Worm (Caenorhabditis elegans): ENCODE results near the gene dpy-27.
A peak's percentile ranks its signal among the peaks of the same experiment; 100 is the strongest.

dpy-27 gene

DNA sequence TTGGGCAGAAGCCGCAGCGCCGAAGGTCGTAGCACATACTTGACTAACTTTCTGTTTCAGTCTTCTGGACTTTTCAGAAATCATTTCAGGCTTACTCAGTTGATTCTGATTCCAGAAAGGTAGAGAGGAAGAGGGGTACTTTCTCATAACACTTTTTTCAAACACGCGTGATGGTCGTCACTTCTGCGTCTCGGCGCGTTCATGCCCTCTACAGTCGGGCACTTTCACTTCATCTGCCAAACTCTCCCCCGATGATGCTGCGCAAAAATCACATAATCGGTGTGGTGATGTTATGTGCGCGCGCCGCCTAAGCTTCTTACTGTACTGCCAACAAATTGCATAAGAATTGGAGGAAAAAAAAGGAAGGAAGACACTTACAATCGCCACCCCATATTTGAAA, 11.9 kb downstream of the dpy-27 start:
- no peak for TF ChIP-seq F55B11.4 (tag; optimal IDR thresholded peaks at IDR 0.05; ENCODE audit: borderline replicate concordance, insufficient read depth)
- TF ChIP-seq sdz-38 (tag; optimal IDR thresholded peaks at IDR 0.05) = no peak
- no peak for TF ChIP-seq chd-7 (tag; optimal IDR thresholded peaks at IDR 0.05)
- no peak for TF ChIP-seq egrh-3 (GFP tag; IDR thresholded peaks at IDR 0.05)
- TF ChIP-seq F57A8.1 (GFP tag; optimal IDR thresholded peaks at IDR 0.05) = no peak
- no peak for TF ChIP-seq dpff-1 (tag; optimal IDR thresholded peaks at IDR 0.05)
- TF ChIP-seq madf-3 (GFP tag; IDR thresholded peaks at IDR 0.05) = no peak
- TF ChIP-seq rec-8 (tag; optimal IDR thresholded peaks at IDR 0.05) = no peak
- TF ChIP-seq madf-10 (tag; optimal IDR thresholded peaks at IDR 0.05) = no peak
- TF ChIP-seq ccch-3 (GFP tag; optimal IDR thresholded peaks at IDR 0.05) = no peak
- no peak for TF ChIP-seq hlh-26 (GFP tag; conservative IDR thresholded peaks at IDR 0.05)
- no peak for TF ChIP-seq C17E4.6 (GFP tag; IDR thresholded peaks at IDR 0.05)
- TF ChIP-seq lin-54 (GFP tag; optimal IDR thresholded peaks at IDR 0.05) = no peak
- no peak for TF ChIP-seq lin-26 (GFP tag; IDR thresholded peaks at IDR 0.05)
- no peak for TF ChIP-seq dpl-1 (GFP tag; optimal IDR thresholded peaks at IDR 0.05)

ce11 chrIII:3806883-3807282, 12.6 kb downstream of the dpy-27 start:
- TF ChIP-seq ceh-27 (GFP tag; optimal IDR thresholded peaks at IDR 0.05) = no peak
- TF ChIP-seq nfyb-1 (GFP tag; IDR thresholded peaks at IDR 0.05) = no peak
- TF ChIP-seq ekl-4 (GFP tag; IDR thresholded peaks at IDR 0.05) = no peak
- TF ChIP-seq chd-7 (tag; optimal IDR thresholded peaks at IDR 0.05) = no peak
- TF ChIP-seq dox-1 (GFP tag; IDR thresholded peaks at IDR 0.05) = no peak
- no peak for TF ChIP-seq madf-3 (GFP tag; IDR thresholded peaks at IDR 0.05)
- TF ChIP-seq T26A5.8 (tag; optimal IDR thresholded peaks at IDR 0.05) = no peak

DNA sequence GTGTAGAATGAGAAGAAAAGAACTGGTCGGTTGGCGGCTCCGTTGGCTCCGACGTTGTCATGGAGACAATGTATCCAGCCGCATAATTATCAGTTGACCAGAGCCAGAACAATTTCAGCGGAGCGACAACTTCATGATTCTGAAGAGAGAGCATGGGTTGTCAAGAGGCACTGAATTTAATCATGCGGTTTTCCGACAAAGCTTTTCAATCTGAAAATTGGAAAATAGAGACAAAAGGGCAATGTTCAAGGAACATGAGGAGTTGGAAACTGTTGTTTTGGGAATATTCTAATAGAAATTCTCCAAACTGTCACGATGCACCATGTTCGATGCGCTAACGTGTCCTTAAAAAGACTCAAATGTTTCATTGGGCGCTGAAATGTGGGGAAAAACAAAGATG, 15.1 kb downstream of the dpy-27 start, which contains the start of gene xbx-5:
Gene xbx-5, minus strand, starts transcription at position 56 of the 400 bp plus-strand sequence.
- TF ChIP-seq nhr-90 (tag; optimal IDR thresholded peaks at IDR 0.05) (no peak), cebp-2 (GFP tag; IDR thresholded peaks at IDR 0.05) (no peak), cebp-1 (GFP tag; IDR thresholded peaks at IDR 0.05) (0 out of 2 replicates have a peak, but pooled peaks have one; percentile 16), cebp-1 (tag; optimal IDR thresholded peaks at IDR 0.05) (no peak), attf-6 (GFP tag; IDR thresholded peaks at IDR 0.05) (no peak), nhr-80 (tag; optimal IDR thresholded peaks at IDR 0.05) (no peak), snpc-1.3 (tag; optimal IDR thresholded peaks at IDR 0.05; ENCODE audit: insufficient read depth) (no peak), madf-10 (tag; optimal IDR thresholded peaks at IDR 0.05) (no peak), F37B4.10 (GFP tag; IDR thresholded peaks at IDR 0.05) (no peak)

DNA sequence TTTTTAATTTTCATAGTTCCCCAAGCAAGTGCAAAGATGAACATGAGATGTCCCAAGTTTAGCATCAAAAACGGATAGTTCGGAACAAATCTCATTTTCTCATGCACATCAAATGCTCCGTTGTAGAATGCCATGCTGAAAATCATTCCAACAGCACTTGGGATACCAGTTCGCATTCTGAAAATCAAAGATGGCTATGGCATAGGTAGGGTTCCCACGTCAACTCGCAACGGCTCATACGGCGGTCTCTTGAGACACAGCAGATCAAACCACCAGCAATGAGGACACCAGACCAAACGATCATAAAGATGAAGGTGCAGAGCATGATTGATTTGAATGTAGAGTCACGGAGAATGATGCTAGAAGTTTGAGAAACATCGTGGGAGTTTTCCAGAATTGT, 16.4 kb downstream of the dpy-27 start:
- TF ChIP-seq mxl-1 (tag; optimal IDR thresholded peaks at IDR 0.05) (no peak), lin-40 (tag; optimal IDR thresholded peaks at IDR 0.05) (no peak), rpc-1 (optimal IDR thresholded peaks at IDR 0.05) (no peak), rpc-1 (tag; optimal IDR thresholded peaks at IDR 0.05) (no peak), dox-1 (GFP tag; IDR thresholded peaks at IDR 0.05) (no peak), ztf-6 (GFP tag; IDR thresholded peaks at IDR 0.05) (no peak), ets-4 (GFP tag; optimal IDR thresholded peaks at IDR 0.05) (no peak), ceh-27 (GFP tag; optimal IDR thresholded peaks at IDR 0.05) (no peak), unc-62 (GFP tag; optimal IDR thresholded peaks at IDR 0.05) (no peak)
